Worm (Caenorhabditis elegans) whole organism, L4 larva: Measurements from ENCODE around the gene akap-1.

ENCODE experiments used
- F26F4.8 ChIP-seq: fragments of 200-800 bp; sonication (Bioruptor generic); conservative IDR thresholded peaks from 2 replicates; pipeline ENCODE4 v1.3.6; 2022; ENCODE audit warnings: missing genetic modification characterization, missing compliant biosample characterization
- F37D6.2 ChIP-seq: sonication (generic microtip); optimal IDR thresholded peaks from 2 replicates; lab custom pipeline; 2016; ENCODE audit warnings: mild to moderate bottlenecking, missing genetic modification characterization, missing compliant biosample characterization
- F49E8.2 ChIP-seq: sonication (generic microtip); optimal IDR thresholded peaks from 2 replicates; lab custom pipeline; 2016; ENCODE audit warnings: missing compliant biosample characterization, mild to moderate bottlenecking, missing genetic modification characterization, borderline replicate concordance
- T20F7.1 ChIP-seq: fragments of 200-800 bp; sonication (Bioruptor generic); optimal IDR thresholded peaks from 2 replicates; lab custom pipeline; 2018; ENCODE audit warnings: mild to moderate bottlenecking, missing genetic modification characterization, missing compliant biosample characterization
- T26A8.4 ChIP-seq: fragments of 200-800 bp; sonication (Bioruptor generic); IDR thresholded peaks from 2 replicates; pipeline ENCODE4 v1.3.6; 2022; ENCODE audit warnings: missing genetic modification characterization, missing compliant biosample characterization
- Y105C5A.15 ChIP-seq: fragments of 200-800 bp; sonication (Bioruptor generic); IDR thresholded peaks from 2 replicates; pipeline ENCODE4 v1.3.6; 2022; ENCODE audit warnings: missing genetic modification characterization, missing compliant biosample characterization
- Y48G9A.11 ChIP-seq: fragments of 200-800 bp; sonication (Bioruptor generic); IDR thresholded peaks from 2 replicates; pipeline ENCODE4 v1.3.6; 2022; ENCODE audit warnings: missing genetic modification reagents, missing genetic modification characterization, missing compliant biosample characterization
- ZK337.2 ChIP-seq: fragments of 200-800 bp; sonication (Bioruptor generic); IDR thresholded peaks from 2 replicates; pipeline ENCODE4 v1.3.6; 2022; ENCODE audit warnings: missing genetic modification reagents, missing genetic modification characterization, missing compliant biosample characterization
- aha-1 ChIP-seq: fragments of 150-350 bp; peaks from one replicate; lab custom pipeline; 2014; ENCODE audit warnings: missing biosample characterization, missing genetic modification characterization
- ama-1 ChIP-seq: fragments of 150-350 bp; optimal IDR thresholded peaks from 2 replicates; lab custom pipeline; 2014; ENCODE audit warnings: inconsistent platforms, mixed read lengths
- attf-4 ChIP-seq: sonication (generic microtip); optimal IDR thresholded peaks from 3 replicates; lab custom pipeline; 2017; ENCODE audit warnings: missing biosample characterization, missing genetic modification characterization
- ceh-32 ChIP-seq: sonication (generic microtip); optimal IDR thresholded peaks from 2 replicates; lab custom pipeline; 2016; ENCODE audit warnings: mild to moderate bottlenecking, missing genetic modification characterization, missing compliant biosample characterization; ENCODE audit not compliant: poor library complexity
- ceh-62 ChIP-seq: sonication (generic microtip); optimal IDR thresholded peaks from 2 replicates; lab custom pipeline; 2017; ENCODE audit warnings: missing biosample characterization, missing genetic modification characterization
- ceh-82 ChIP-seq: sonication (generic microtip); optimal IDR thresholded peaks from 2 replicates; lab custom pipeline; 2017; ENCODE audit warnings: missing biosample characterization, missing genetic modification characterization
- ces-1 ChIP-seq: fragments of 150-350 bp; sonication (generic microtip); optimal IDR thresholded peaks from 4 replicates; lab custom pipeline; 2014; ENCODE audit warnings: missing biosample characterization, missing genetic modification reagents, missing genetic modification characterization
- cey-2 ChIP-seq: sonication (generic microtip); optimal IDR thresholded peaks from 3 replicates; lab custom pipeline; 2017; ENCODE audit warnings: missing genetic modification characterization, mild to moderate bottlenecking, missing compliant biosample characterization, antibody characterized with exemption, borderline replicate concordance; ENCODE audit not compliant: insufficient read depth
- ctbp-1 ChIP-seq: fragments of 200-800 bp; sonication (Bioruptor generic); IDR thresholded peaks from 2 replicates; pipeline ENCODE4 v1.3.6; 2022; ENCODE audit warnings: missing genetic modification reagents, missing genetic modification characterization, missing compliant biosample characterization
- daf-16 ChIP-seq, 3 experiments: sonication (generic microtip); optimal IDR thresholded peaks; 2 replicates each; lab custom pipeline; 2016 to 2017; ENCODE audit warnings: missing genetic modification characterization in 3 of 3, missing genetic modification reagents in 3 of 3, mild to moderate bottlenecking in 2 of 3, missing compliant biosample characterization in 2 of 3, missing biosample characterization in 1 of 3, moderate library complexity in 1 of 3
- daf-19 ChIP-seq: fragments of 200-800 bp; sonication (Bioruptor generic); conservative IDR thresholded peaks from 2 replicates; pipeline ENCODE4 v1.3.6; 2022; ENCODE audit warnings: missing genetic modification characterization, missing compliant biosample characterization
- dmd-6 ChIP-seq: fragments of 200-800 bp; sonication (Bioruptor generic); IDR thresholded peaks from 2 replicates; pipeline ENCODE4 v1.3.6; 2022; ENCODE audit warnings: missing genetic modification reagents, missing genetic modification characterization, missing compliant biosample characterization
- dpl-1 ChIP-seq: fragments of 150-350 bp; optimal IDR thresholded peaks from 2 replicates; lab custom pipeline; 2014; ENCODE audit warnings: missing biosample characterization, missing genetic modification reagents, missing genetic modification characterization
- egl-43 ChIP-seq: fragments of 200-800 bp; sonication (Bioruptor generic); IDR thresholded peaks from 2 replicates; pipeline ENCODE4 v1.3.6; 2022; ENCODE audit warnings: missing genetic modification reagents, missing genetic modification characterization, missing compliant biosample characterization
- fos-1 ChIP-seq: fragments of 150-350 bp; optimal IDR thresholded peaks from 2 replicates; lab custom pipeline; 2014; ENCODE audit warnings: missing biosample characterization, missing genetic modification characterization
- hif-1 ChIP-seq, 2 experiments: sonication (generic microtip); optimal IDR thresholded peaks; 2 replicates each; lab custom pipeline; 2016 to 2017; ENCODE audit warnings: missing compliant biosample characterization in 2 of 2, missing genetic modification characterization in 2 of 2, missing genetic modification reagents in 2 of 2, missing genotype in 2 of 2, mild to moderate bottlenecking in 1 of 2
- hlh-11 ChIP-seq: fragments of 200-800 bp; sonication (Bioruptor generic); optimal IDR thresholded peaks from 2 replicates; lab custom pipeline; 2018; ENCODE audit warnings: mild to moderate bottlenecking, missing genetic modification characterization, missing compliant biosample characterization
- hlh-30 ChIP-seq: sonication (generic microtip); optimal IDR thresholded peaks from 2 replicates; lab custom pipeline; 2017; ENCODE audit warnings: antibody characterized with exemption, mild to moderate bottlenecking, missing genetic modification characterization, missing compliant biosample characterization; ENCODE audit not compliant: insufficient read depth
- hmg-1.1 ChIP-seq: fragments of 200-800 bp; sonication (Bioruptor generic); IDR thresholded peaks from 2 replicates; pipeline ENCODE4 v1.3.6; 2022; ENCODE audit warnings: missing genetic modification reagents, missing genetic modification characterization, missing compliant biosample characterization
- lim-7 ChIP-seq: fragments of 200-800 bp; sonication (Bioruptor generic); IDR thresholded peaks from 2 replicates; pipeline ENCODE4 v1.3.6; 2022; ENCODE audit warnings: missing genetic modification characterization, missing compliant biosample characterization
- lin-1 ChIP-seq: fragments of 200-800 bp; sonication (Bioruptor generic); IDR thresholded peaks from 2 replicates; pipeline ENCODE4 v1.3.6; 2022; ENCODE audit warnings: missing genetic modification reagents, missing genetic modification characterization, missing compliant biosample characterization
- lsy-2 ChIP-seq, 2 experiments: fragments of 150-350 bp in 1 of 2; sonication (generic microtip) in 1 of 2; optimal IDR thresholded peaks; 2 replicates each; lab custom pipeline; 2014 to 2017; ENCODE audit warnings: missing biosample characterization in 2 of 2, missing genetic modification characterization in 2 of 2
- mdl-1 ChIP-seq, 2 experiments: fragments of 150-350 bp in 1 of 2; sonication (generic microtip) in 1 of 2; optimal IDR thresholded peaks; 2 replicates each; lab custom pipeline; 2014 to 2017; ENCODE audit warnings: missing biosample characterization in 2 of 2, missing genetic modification characterization in 2 of 2
- mep-1 ChIP-seq: fragments of 150-350 bp; sonication (generic microtip); optimal IDR thresholded peaks from 3 replicates; lab custom pipeline; 2014; ENCODE audit warnings: missing biosample characterization, missing genetic modification characterization
- mes-2 ChIP-seq: sonication (generic microtip); optimal IDR thresholded peaks from 2 replicates; lab custom pipeline; 2016; ENCODE audit warnings: missing genotype, mild to moderate bottlenecking, missing genetic modification characterization, missing compliant biosample characterization; ENCODE audit not compliant: poor library complexity, severe bottlenecking
- mxl-3 ChIP-seq: fragments of 200-800 bp; sonication (Bioruptor generic); optimal IDR thresholded peaks from 2 replicates; lab custom pipeline; 2018; ENCODE audit warnings: mild to moderate bottlenecking, missing genetic modification characterization, missing compliant biosample characterization
- nhr-102 ChIP-seq: sonication (generic microtip); optimal IDR thresholded peaks from 2 replicates; lab custom pipeline; 2016; ENCODE audit warnings: mild to moderate bottlenecking, missing genetic modification characterization, moderate library complexity, missing compliant biosample characterization
- nhr-11 ChIP-seq: fragments of 150-350 bp; optimal IDR thresholded peaks from 2 replicates; lab custom pipeline; 2014; ENCODE audit warnings: missing biosample characterization, missing genetic modification characterization
- nhr-111 ChIP-seq: fragments of 200-800 bp; sonication (Bioruptor generic); optimal IDR thresholded peaks from 2 replicates; lab custom pipeline; 2018; ENCODE audit warnings: mild to moderate bottlenecking, missing genetic modification characterization, missing compliant biosample characterization
- nhr-28 ChIP-seq: fragments of 150-350 bp; optimal IDR thresholded peaks from 2 replicates; lab custom pipeline; 2014; ENCODE audit warnings: missing biosample characterization, missing genetic modification characterization
- nhr-48 ChIP-seq: sonication (generic microtip); optimal IDR thresholded peaks from 2 replicates; lab custom pipeline; 2016; ENCODE audit warnings: mild to moderate bottlenecking, missing genetic modification characterization, missing compliant biosample characterization
- nhr-76 ChIP-seq: fragments of 150-350 bp; optimal IDR thresholded peaks from 2 replicates; lab custom pipeline; 2014; ENCODE audit warnings: missing biosample characterization, missing genetic modification characterization
- nhr-77 ChIP-seq: fragments of 150-350 bp; optimal IDR thresholded peaks from 2 replicates; lab custom pipeline; 2014; ENCODE audit warnings: missing biosample characterization, missing genetic modification characterization
- pqm-1 ChIP-seq: sonication (generic microtip); optimal IDR thresholded peaks from 2 replicates; lab custom pipeline; 2017; ENCODE audit warnings: missing biosample characterization, missing genetic modification characterization
- sdz-12 ChIP-seq: fragments of 200-800 bp; sonication (Bioruptor generic); optimal IDR thresholded peaks from 2 replicates; lab custom pipeline; 2018; ENCODE audit warnings: mild to moderate bottlenecking, missing genetic modification characterization, missing compliant biosample characterization
- snpc-1.2 ChIP-seq: fragments of 200-800 bp; sonication (Bioruptor generic); IDR thresholded peaks from 2 replicates; pipeline ENCODE4 v1.3.6; 2022; ENCODE audit warnings: missing genetic modification reagents, missing genetic modification characterization, missing compliant biosample characterization
- tag-97 ChIP-seq: fragments of 200-800 bp; sonication (Bioruptor generic); IDR thresholded peaks from 2 replicates; pipeline ENCODE4 v1.3.6; 2022; ENCODE audit warnings: missing genetic modification characterization, missing compliant biosample characterization
- tra-1 ChIP-seq: fragments of 200-800 bp; sonication (Bioruptor generic); IDR thresholded peaks from 2 replicates; pipeline ENCODE4 v1.3.6; 2022; ENCODE audit warnings: missing genetic modification reagents, missing genetic modification characterization, missing compliant biosample characterization
- zfp-2 ChIP-seq: sonication (generic microtip); optimal IDR thresholded peaks from 2 replicates; lab custom pipeline; 2016; ENCODE audit warnings: mild to moderate bottlenecking, missing genetic modification characterization, missing compliant biosample characterization
- ztf-7 ChIP-seq: fragments of 150-350 bp; optimal IDR thresholded peaks from 2 replicates; lab custom pipeline; 2014; ENCODE audit warnings: missing biosample characterization, missing genetic modification characterization

Gene akap-1

DNA sequence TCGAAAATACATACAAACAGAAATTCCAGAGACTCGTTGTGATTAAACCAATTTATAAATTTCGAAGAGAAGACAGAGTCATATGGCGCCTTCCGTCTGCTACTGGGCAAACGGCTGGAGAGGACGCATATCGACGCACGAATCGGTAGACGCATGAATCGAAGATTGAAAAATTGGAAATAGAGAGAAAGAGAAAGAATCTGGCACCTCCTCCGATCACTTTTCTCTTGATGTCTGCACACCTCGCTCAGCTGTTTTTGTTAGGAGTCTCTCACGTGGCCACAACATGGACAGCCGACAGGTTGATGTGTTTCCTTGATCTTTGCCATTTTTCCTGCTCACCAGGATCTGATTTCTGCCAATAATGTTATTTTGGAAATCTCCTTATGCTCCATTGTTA, 6.9 kb downstream of the akap-1 start (continued):
- no peak for TF ChIP-seq nhr-11 (tag; lab: Kevin White, UChicago)
- TF ChIP-seq ama-1 (lab: Kevin White, UChicago), result no peak
- TF ChIP-seq lin-1, result no peak
- TF ChIP-seq nhr-28 (tag; lab: Kevin White, UChicago), result peak; percentile 35
- no peak for TF ChIP-seq daf-16 (GFP tag; optimal IDR thresholded peaks at IDR 0.05; lab: Kevin White, UChicago)
- TF ChIP-seq daf-16 (tag; optimal IDR thresholded peaks at IDR 0.05; lab: Kevin White, UChicago), result no peak
- TF ChIP-seq egl-43, result no peak
- no peak for TF ChIP-seq ces-1 (GFP tag; lab: Kevin White, UChicago)
- TF ChIP-seq nhr-77 (tag; lab: Kevin White, UChicago), result no peak
- TF ChIP-seq ceh-32, result no peak
- no peak for TF ChIP-seq lim-7

DNA sequence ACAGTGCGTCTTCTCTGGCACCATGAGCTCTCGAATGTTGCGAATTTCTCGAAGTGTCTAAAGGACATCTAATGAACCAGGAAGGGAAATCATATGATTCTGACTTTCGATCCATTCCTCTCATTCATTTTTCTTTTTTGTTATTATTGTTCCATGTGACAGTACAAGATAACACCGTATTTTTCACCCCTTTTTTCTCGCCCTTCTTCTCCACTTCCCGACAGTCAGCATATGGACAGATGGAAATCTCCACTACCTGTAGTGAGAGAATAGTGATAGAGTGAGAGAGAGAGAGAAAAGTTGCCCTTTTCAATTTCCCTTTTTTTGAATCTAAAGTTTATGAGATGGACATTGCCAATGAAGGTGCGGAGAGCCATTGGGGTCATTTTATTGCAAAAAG, 7.6 kb downstream of the akap-1 start:
- TF ChIP-seq mxl-3 (peak; percentile 67), aha-1 (peak; percentile 95), mdl-1 (tag; optimal IDR thresholded peaks at IDR 0.05; lab: Kevin White, UChicago) (peak in 1 of 2 experiments; percentile 50), hmg-1.1 (0 out of 2 replicates have a peak, but pooled peaks have one; percentile 7), dpl-1 (GFP tag; lab: Kevin White, UChicago) (peak; percentile 7), hif-1 (tag; optimal IDR thresholded peaks at IDR 0.05; lab: Kevin White, UChicago) (no peak), dmd-6 (GFP tag; lab: Robert Waterston, UW) (peak; percentile 71), nhr-111 (no peak), mes-2 (peak; percentile 19), hlh-30 (tag; lab: Kevin White, UChicago) (peak; percentile 78), nhr-77 (tag; lab: Kevin White, UChicago) (peak; percentile 24), hlh-11 (tag; lab: Kevin White, UChicago) (peak; percentile 14), Y105C5A.15 (GFP tag; lab: Robert Waterston, UW) (no peak), lsy-2 (tag; optimal IDR thresholded peaks at IDR 0.05; lab: Kevin White, UChicago) (peak in 1 of 2 experiments; percentile 24), nhr-28 (tag; lab: Kevin White, UChicago) (peak; percentile 90), daf-16 (GFP tag; optimal IDR thresholded peaks at IDR 0.05; lab: Kevin White, UChicago) (no peak), daf-16 (tag; optimal IDR thresholded peaks at IDR 0.05; lab: Kevin White, UChicago) (no peak), nhr-102 (no peak)

DNA sequence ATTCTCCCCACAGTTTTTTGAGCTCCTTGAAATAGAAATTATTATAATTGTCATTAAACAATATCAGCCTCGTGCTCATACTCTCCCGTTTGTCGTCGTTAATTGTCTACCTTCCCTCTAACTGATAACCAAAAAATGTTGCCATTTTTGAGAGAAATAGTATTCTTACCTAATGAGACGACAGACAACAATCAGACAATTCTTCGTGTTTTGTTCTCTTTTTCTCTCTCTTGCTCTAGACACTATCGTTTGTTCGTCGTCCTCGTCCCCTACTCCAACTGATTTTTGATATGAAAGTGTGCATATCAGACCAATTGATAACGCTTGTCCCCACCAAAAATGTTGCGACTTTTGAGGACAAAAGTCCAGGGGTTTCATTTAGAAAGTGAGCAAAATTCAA, 8.4 kb downstream of the akap-1 start:
- TF ChIP-seq ctbp-1 (GFP tag; lab: Robert Waterston, UW) (no peak), ceh-62 (tag; lab: Kevin White, UChicago) (no peak), nhr-77 (tag; lab: Kevin White, UChicago) (peak; percentile 41), snpc-1.2 (no peak), Y48G9A.11 (GFP tag; lab: Robert Waterston, UW) (no peak), nhr-48 (tag; lab: Kevin White, UChicago) (peak; percentile 50), tag-97 (GFP tag; lab: Robert Waterston, UW) (no peak), ztf-7 (tag; lab: Kevin White, UChicago) (peak; percentile 4), pqm-1 (tag; lab: Kevin White, UChicago) (peak; percentile 95), mep-1 (tag; lab: Kevin White, UChicago) (peak; percentile 32), T26A8.4 (GFP tag; lab: Robert Waterston, UW) (no peak), nhr-102 (no peak), sdz-12 (no peak), fos-1 (no peak), nhr-111 (no peak), attf-4 (tag; lab: Kevin White, UChicago) (no peak), hmg-1.1 (no peak), cey-2 (tag; lab: Kevin White, UChicago) (no peak), F26F4.8 (no peak), tra-1 (no peak), ZK337.2 (GFP tag; lab: Robert Waterston, UW) (no peak), F49E8.2 (tag; lab: Kevin White, UChicago) (no peak), ceh-82 (tag; lab: Kevin White, UChicago) (no peak), T20F7.1 (GFP tag; lab: Kevin White, UChicago) (peak; percentile 46), daf-19 (GFP tag; lab: Robert Waterston, UW) (no peak), zfp-2 (tag; lab: Kevin White, UChicago) (no peak), nhr-76 (no peak), ces-1 (GFP tag; lab: Kevin White, UChicago) (no peak), F37D6.2 (no peak)
